Fruit fly (Drosophila melanogaster): Measurements from ENCODE around the gene Phlpp.

DNA sequence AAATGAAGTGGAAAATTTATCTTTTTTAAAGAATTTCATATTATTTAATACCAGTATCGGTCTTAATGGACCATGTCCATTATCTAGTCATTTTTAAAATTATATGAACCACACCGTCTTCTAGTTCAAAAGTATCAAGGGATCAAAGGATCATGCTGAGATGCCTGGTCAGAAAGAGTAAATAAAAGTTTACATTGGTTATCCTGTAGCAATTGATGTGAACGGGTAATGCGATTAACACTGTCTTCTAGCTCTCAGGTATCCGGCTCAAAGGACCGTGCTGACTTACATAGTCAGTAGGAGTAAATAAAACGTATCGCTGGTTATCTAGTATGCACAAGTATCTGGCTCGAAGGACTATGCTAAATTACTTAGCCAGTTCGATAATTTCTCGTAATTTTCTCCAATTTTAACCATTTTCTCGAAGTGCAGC, 39.8 kb upstream of the Phlpp start:
- TF ChIP-seq CG3407 (GFP tag; optimal IDR thresholded peaks at IDR 0.05) (no peak), Hmx (GFP tag; optimal IDR thresholded peaks at IDR 0.05) (no peak), Aef1 (GFP tag; IDR thresholded peaks at IDR 0.05) (no peak), CG33557 (GFP tag; optimal IDR thresholded peaks at IDR 0.05) (no peak)

All from whole organism, embryonic.